Fruit fly (Drosophila melanogaster) whole organism, embryonic: ENCODE results near the gene CG15570.

ENCODE experiments used
- CG11247 ChIP-seq: fragments of 200-800 bp; sonication (Bioruptor generic); IDR thresholded peaks from 2 replicates; pipeline ENCODE4 v1.3.6; 2022; ENCODE audit warnings: missing biosample characterization, missing genetic modification characterization
- CG12299 ChIP-seq: fragments of 200-800 bp; sonication (Bioruptor generic); optimal IDR thresholded peaks from 2 replicates; lab custom pipeline; 2018; ENCODE audit warnings: missing biosample characterization, mild to moderate bottlenecking, missing genetic modification characterization
- CG13424 ChIP-seq: fragments of 200-800 bp; sonication (Bioruptor generic); optimal IDR thresholded peaks from 2 replicates; lab custom pipeline; 2019; ENCODE audit warnings: missing biosample characterization, mild to moderate bottlenecking, missing genetic modification characterization, moderate library complexity
- CG14667 ChIP-seq: fragments of 200-800 bp; sonication (Bioruptor generic); IDR thresholded peaks from 2 replicates; pipeline ENCODE4 v1.3.6; 2022; ENCODE audit warnings: missing biosample characterization, missing genetic modification characterization
- CG15073 ChIP-seq: fragments of 200-800 bp; sonication (Bioruptor generic); optimal IDR thresholded peaks from 2 replicates; lab custom pipeline; 2016; ENCODE audit warnings: missing biosample characterization, missing genetic modification characterization
- CG1529 ChIP-seq: fragments of 200-800 bp; sonication (Bioruptor generic); optimal IDR thresholded peaks from 3 replicates; lab custom pipeline; 2018; ENCODE audit warnings: missing biosample characterization, missing genetic modification characterization
- CG16863 ChIP-seq: fragments of 200-800 bp; sonication (Bioruptor generic); optimal IDR thresholded peaks from 3 replicates; lab custom pipeline; 2016; ENCODE audit warnings: missing biosample characterization, missing genetic modification characterization
- CG18011 ChIP-seq: fragments of 200-800 bp; sonication (Bioruptor generic); optimal IDR thresholded peaks from 2 replicates; lab custom pipeline; 2017; ENCODE audit warnings: missing biosample characterization, missing genetic modification characterization, mild to moderate bottlenecking, moderate library complexity, missing genotype
- CG2120 ChIP-seq: fragments of 200-800 bp; sonication (Bioruptor generic); optimal IDR thresholded peaks from 3 replicates; lab custom pipeline; 2016; ENCODE audit warnings: missing biosample characterization, missing genetic modification characterization
- CG30020 ChIP-seq: fragments of 200-800 bp; optimal IDR thresholded peaks from 2 replicates; lab custom pipeline; 2019; ENCODE audit warnings: missing biosample characterization, mild to moderate bottlenecking, missing genetic modification characterization, moderate library complexity
- CG3838 ChIP-seq: fragments of 200-800 bp; sonication (Bioruptor generic); optimal IDR thresholded peaks from 3 replicates; lab custom pipeline; 2016; ENCODE audit warnings: missing biosample characterization, missing genetic modification characterization
- CG3995 ChIP-seq: fragments of 200-800 bp; sonication (Bioruptor generic); optimal IDR thresholded peaks from 3 replicates; lab custom pipeline; 2016; ENCODE audit warnings: missing biosample characterization, missing genetic modification characterization
- CG6254 ChIP-seq: fragments of 200-800 bp; sonication (Bioruptor generic); optimal IDR thresholded peaks from 3 replicates; lab custom pipeline; 2017; ENCODE audit warnings: mild to moderate bottlenecking, missing biosample characterization, missing genetic modification reagents, missing genetic modification characterization
- CG7357 ChIP-seq: fragments of 200-800 bp; sonication (Bioruptor generic); IDR thresholded peaks from 3 replicates; pipeline ENCODE4 v1.3.6; 2022; ENCODE audit warnings: missing biosample characterization, missing genetic modification characterization
- CG7963 ChIP-seq: fragments of 200-800 bp; sonication (Bioruptor generic); IDR thresholded peaks from 3 replicates; pipeline ENCODE4 v1.3.6; 2022; ENCODE audit warnings: missing biosample characterization, missing genetic modification characterization; ENCODE audit not compliant: partially characterized antibody
- CG9817 ChIP-seq: fragments of 200-800 bp; sonication (Bioruptor generic); optimal IDR thresholded peaks from 2 replicates; lab custom pipeline; 2018; ENCODE audit warnings: missing biosample characterization, mild to moderate bottlenecking, missing genetic modification characterization, moderate library complexity
- CG9876 ChIP-seq: fragments of 200-800 bp; sonication (Bioruptor generic); optimal IDR thresholded peaks from 2 replicates; lab custom pipeline; 2016; ENCODE audit warnings: missing biosample characterization, missing genetic modification characterization
- Dfd ChIP-seq, 2 experiments: fragments of >200 bp; optimal IDR thresholded peaks; 2 replicates each; lab custom pipeline; 2017; ENCODE audit warnings: missing biosample characterization in 2 of 2, missing genetic modification characterization in 2 of 2
- Dp ChIP-seq: fragments of 200-800 bp; sonication (Bioruptor generic); optimal IDR thresholded peaks from 2 replicates; lab custom pipeline; 2018; ENCODE audit warnings: missing biosample characterization, mild to moderate bottlenecking, missing genetic modification characterization, moderate library complexity
- Eip74EF ChIP-seq, 2 experiments: fragments of 200-800 bp in 1 of 2; fragments of >200 bp in 1 of 2; sonication (Bioruptor generic) in 1 of 2; optimal IDR thresholded peaks; 2 replicates each; lab custom pipeline; 2017 to 2019; ENCODE audit warnings: missing biosample characterization in 2 of 2, missing genetic modification characterization in 2 of 2, mild to moderate bottlenecking in 1 of 2, moderate library complexity in 1 of 2
- Fer2 ChIP-seq: fragments of 200-800 bp; sonication (Bioruptor generic); optimal IDR thresholded peaks from 2 replicates; lab custom pipeline; 2018; ENCODE audit warnings: missing biosample characterization, mild to moderate bottlenecking, missing genetic modification characterization, moderate library complexity
- HLH4C ChIP-seq: fragments of 200-800 bp; sonication (Bioruptor generic); IDR thresholded peaks from 3 replicates; pipeline ENCODE4 v1.3.6; 2022; ENCODE audit warnings: missing biosample characterization, missing genetic modification characterization; ENCODE audit not compliant: partially characterized antibody
- Hr78 ChIP-seq, 2 experiments: fragments of 200-800 bp in 1 of 2; fragments of >200 bp in 1 of 2; sonication (Bioruptor generic) in 1 of 2; optimal IDR thresholded peaks; 2 replicates each; lab custom pipeline; 2017 to 2019; ENCODE audit warnings: missing biosample characterization in 2 of 2, missing genetic modification characterization in 2 of 2, mild to moderate bottlenecking in 1 of 2, moderate library complexity in 1 of 2
- Max ChIP-seq: fragments of 200-800 bp; sonication (Bioruptor generic); optimal IDR thresholded peaks from 2 replicates; lab custom pipeline; 2016; ENCODE audit warnings: missing biosample characterization, mild to moderate bottlenecking, missing genetic modification characterization
- Meics ChIP-seq: fragments of 200-800 bp; sonication (Bioruptor generic); optimal IDR thresholded peaks from 2 replicates; lab custom pipeline; 2017; ENCODE audit warnings: missing biosample characterization, mild to moderate bottlenecking, missing genetic modification characterization
- Optix ChIP-seq: fragments of 200-800 bp; sonication (Bioruptor generic); IDR thresholded peaks from 3 replicates; pipeline ENCODE4 v1.3.6; 2022; ENCODE audit warnings: missing biosample characterization, missing genetic modification characterization
- Ptx1 ChIP-seq: fragments of 200-800 bp; sonication (Bioruptor generic); IDR thresholded peaks from 2 replicates; pipeline ENCODE4 v1.3.6; 2022; ENCODE audit warnings: missing biosample characterization, missing genetic modification characterization
- Side ChIP-seq: fragments of 200-800 bp; sonication (Bioruptor generic); optimal IDR thresholded peaks from 2 replicates; lab custom pipeline; 2016; ENCODE audit warnings: missing biosample characterization, missing genetic modification characterization
- Stat92E ChIP-seq, 3 experiments: fragments of >200 bp in 2 of 3; fragments of 200-800 bp in 1 of 3; sonication (Bioruptor generic) in 1 of 3; optimal IDR thresholded peaks; 2 replicates each; lab custom pipeline; 2017 to 2019; ENCODE audit warnings: missing biosample characterization in 3 of 3, missing genetic modification characterization in 3 of 3, mild to moderate bottlenecking in 1 of 3, moderate library complexity in 1 of 3
- Taf1 ChIP-seq: fragments of 200-800 bp; sonication (Bioruptor generic); IDR thresholded peaks from 2 replicates; pipeline ENCODE4 v1.3.6; 2022; ENCODE audit warnings: missing biosample characterization, missing genetic modification characterization
- Xbp1 ChIP-seq: fragments of 200-800 bp; sonication (Bioruptor generic); optimal IDR thresholded peaks from 3 replicates; lab custom pipeline; 2016; ENCODE audit warnings: missing biosample characterization, mild to moderate bottlenecking, missing genetic modification characterization
- YL-1 ChIP-seq: fragments of 200-800 bp; sonication (Bioruptor generic); optimal IDR thresholded peaks from 3 replicates; lab custom pipeline; 2017; ENCODE audit warnings: missing biosample characterization, mild to moderate bottlenecking, missing genetic modification characterization
- cas ChIP-seq: fragments of 200-800 bp; sonication (Bioruptor generic); IDR thresholded peaks from 2 replicates; pipeline ENCODE4 v1.3.6; 2022; ENCODE audit warnings: missing biosample characterization, missing genetic modification characterization
- crc ChIP-seq: fragments of 200-800 bp; sonication (Bioruptor generic); optimal IDR thresholded peaks from 2 replicates; lab custom pipeline; 2016; ENCODE audit warnings: missing biosample characterization, missing genetic modification characterization
- dmrt99B ChIP-seq: fragments of 200-800 bp; sonication (Bioruptor generic); optimal IDR thresholded peaks from 2 replicates; lab custom pipeline; 2018; ENCODE audit warnings: missing biosample characterization, mild to moderate bottlenecking, missing genetic modification characterization, moderate library complexity
- eve ChIP-seq, 2 experiments: fragments of >200 bp; optimal IDR thresholded peaks; 2 replicates each; lab custom pipeline; 2017; ENCODE audit warnings: missing biosample characterization in 2 of 2, missing genetic modification characterization in 2 of 2
- eyg ChIP-seq: fragments of 200-800 bp; sonication (Bioruptor generic); optimal IDR thresholded peaks from 3 replicates; lab custom pipeline; 2016; ENCODE audit warnings: missing biosample characterization, missing genetic modification characterization
- fd64A ChIP-seq: fragments of 200-800 bp; sonication (Bioruptor generic); optimal IDR thresholded peaks from 3 replicates; lab custom pipeline; 2018; ENCODE audit warnings: missing biosample characterization, mild to moderate bottlenecking, missing genetic modification characterization
- gfzf ChIP-seq: fragments of 200-800 bp; sonication (Bioruptor generic); optimal IDR thresholded peaks from 2 replicates; lab custom pipeline; 2016; ENCODE audit warnings: missing biosample characterization, mild to moderate bottlenecking, missing genetic modification characterization, moderate library complexity
- gro ChIP-seq: fragments of 200-800 bp; sonication (Bioruptor generic); optimal IDR thresholded peaks from 2 replicates; lab custom pipeline; 2016; ENCODE audit warnings: missing biosample characterization, missing genetic modification characterization
- h ChIP-seq: fragments of >200 bp; optimal IDR thresholded peaks from 2 replicates; lab custom pipeline; 2017
- kni ChIP-seq: fragments of 200-800 bp; sonication (Bioruptor generic); optimal IDR thresholded peaks from 3 replicates; lab custom pipeline; 2017; ENCODE audit warnings: mild to moderate bottlenecking, missing biosample characterization, missing genetic modification reagents, missing genetic modification characterization
- nmo ChIP-seq: fragments of 200-800 bp; sonication (Bioruptor generic); optimal IDR thresholded peaks from 2 replicates; lab custom pipeline; 2018; ENCODE audit warnings: missing biosample characterization, mild to moderate bottlenecking, missing genetic modification characterization, moderate library complexity
- pzg ChIP-seq: fragments of 200-800 bp; sonication (Bioruptor generic); optimal IDR thresholded peaks from 3 replicates; lab custom pipeline; 2018; ENCODE audit warnings: missing biosample characterization, mild to moderate bottlenecking, missing genetic modification characterization, moderate library complexity
- ro ChIP-seq: fragments of 200-800 bp; sonication (Bioruptor generic); IDR thresholded peaks from 2 replicates; pipeline ENCODE4 v1.3.6; 2022; ENCODE audit warnings: missing biosample characterization, missing genetic modification characterization
- row ChIP-seq: fragments of 200-800 bp; sonication (Bioruptor generic); IDR thresholded peaks from 3 replicates; pipeline ENCODE4 v1.3.6; 2022; ENCODE audit warnings: missing biosample characterization, missing genetic modification characterization
- slou ChIP-seq: fragments of 200-800 bp; sonication (Bioruptor generic); optimal IDR thresholded peaks from 3 replicates; lab custom pipeline; 2016; ENCODE audit warnings: missing biosample characterization, missing genetic modification characterization
- stwl ChIP-seq: fragments of 200-800 bp; sonication (Bioruptor generic); optimal IDR thresholded peaks from 3 replicates; lab custom pipeline; 2018; ENCODE audit warnings: missing biosample characterization, mild to moderate bottlenecking, missing genetic modification characterization, moderate library complexity
- tna ChIP-seq: fragments of 200-800 bp; sonication (Bioruptor generic); IDR thresholded peaks from 2 replicates; pipeline ENCODE4 v1.3.6; 2022; ENCODE audit warnings: missing biosample characterization, missing genetic modification characterization; ENCODE audit not compliant: partially characterized antibody
- vvl ChIP-seq: fragments of 200-800 bp; sonication (Bioruptor generic); IDR thresholded peaks from 2 replicates; pipeline ENCODE4 v1.3.6; 2022; ENCODE audit warnings: missing biosample characterization, missing genetic modification characterization
- zen ChIP-seq: fragments of 200-800 bp; sonication (Bioruptor generic); optimal IDR thresholded peaks from 3 replicates; lab custom pipeline; 2018; ENCODE audit warnings: missing biosample characterization, mild to moderate bottlenecking, missing genetic modification characterization, moderate library complexity

CG15570 gene

dm6 chrX:4197463-4197862 is 20.5 kb upstream of the CG15570 start (continued):
- TF ChIP-seq pzg (GFP tag; lab: Kevin White, UChicago), result no peak
- TF ChIP-seq CG9817 (tag; lab: Kevin White, UChicago), result no peak
- no peak for TF ChIP-seq CG12299 (tag; lab: Kevin White, UChicago)
- no peak for TF ChIP-seq CG11247 (GFP tag; lab: Robert Waterston, UW)
- no peak for TF ChIP-seq Fer2 (tag; lab: Kevin White, UChicago)
- TF ChIP-seq Optix (GFP tag; lab: Robert Waterston, UW), result no peak
- no peak for TF ChIP-seq gro (GFP tag; lab: Kevin White, UChicago)
- no peak for TF ChIP-seq Dfd (GFP tag; optimal IDR thresholded peaks at IDR 0.05; lab: Kevin White, UChicago)
- TF ChIP-seq nmo, result no peak
- TF ChIP-seq Xbp1 (GFP tag; lab: Kevin White, UChicago), result peak; percentile 36
- no peak for TF ChIP-seq fd64A (GFP tag; lab: Kevin White, UChicago)
- no peak for TF ChIP-seq kni (GFP tag; lab: Kevin White, UChicago)
- no peak for TF ChIP-seq Stat92E (GFP tag; optimal IDR thresholded peaks at IDR 0.05; lab: Kevin White, UChicago)
- peak; percentile 48 for TF ChIP-seq CG14667
- TF ChIP-seq crc (GFP tag; lab: Kevin White, UChicago), result no peak
- TF ChIP-seq Max, result no peak
- no peak for TF ChIP-seq CG30020 (tag; lab: Kevin White, UChicago)
- TF ChIP-seq CG16863 (GFP tag; lab: Kevin White, UChicago), result no peak
- TF ChIP-seq CG3995, result no peak
- peak; percentile 55 for TF ChIP-seq Ptx1
- no peak for TF ChIP-seq zen (tag; lab: Kevin White, UChicago)
- TF ChIP-seq CG7963 (GFP tag; lab: Robert Waterston, UW), result no peak
- peak; percentile 47; the same call in 2 of the 3 replicates for TF ChIP-seq row (GFP tag; lab: Robert Waterston, UW)
- no peak for TF ChIP-seq stwl (tag; lab: Kevin White, UChicago)
- no peak for TF ChIP-seq Eip74EF (GFP tag; optimal IDR thresholded peaks at IDR 0.05; lab: Kevin White, UChicago)
- no peak for TF ChIP-seq eyg
- TF ChIP-seq slou (GFP tag; lab: Kevin White, UChicago), result no peak
- no peak for TF ChIP-seq YL-1 (GFP tag; lab: Kevin White, UChicago)
- TF ChIP-seq gfzf, result no peak
- peak; percentile 10 for TF ChIP-seq CG6254 (GFP tag; lab: Kevin White, UChicago)
- no peak for TF ChIP-seq eve (GFP tag; optimal IDR thresholded peaks at IDR 0.05; lab: Kevin White, UChicago)
- no peak for TF ChIP-seq CG2120 (GFP tag; lab: Kevin White, UChicago)
- no peak for TF ChIP-seq CG18011
- no peak for TF ChIP-seq Side (GFP tag; lab: Kevin White, UChicago)
- TF ChIP-seq HLH4C, result no peak
- TF ChIP-seq CG1529 (GFP tag; lab: Kevin White, UChicago), result no peak
- peak; percentile 12 for TF ChIP-seq dmrt99B (tag; lab: Kevin White, UChicago)
- no peak for TF ChIP-seq CG7357 (GFP tag; lab: Robert Waterston, UW)
- no peak for TF ChIP-seq CG15073 (GFP tag; lab: Kevin White, UChicago)
- no peak for TF ChIP-seq h (lab: Kevin White, UChicago)
- TF ChIP-seq vvl (GFP tag; lab: Robert Waterston, UW), result 0 out of 2 replicates have a peak, but pooled peaks have one; percentile 24
- no peak for TF ChIP-seq Hr78 (GFP tag; optimal IDR thresholded peaks at IDR 0.05; lab: Kevin White, UChicago)
- TF ChIP-seq CG13424 (tag; lab: Kevin White, UChicago), result no peak
- no peak for TF ChIP-seq Taf1 (GFP tag; lab: Robert Waterston, UW)
- no peak for TF ChIP-seq cas (GFP tag; lab: Robert Waterston, UW)
- no peak for TF ChIP-seq CG3838 (GFP tag; lab: Kevin White, UChicago)
- TF ChIP-seq ro (GFP tag; lab: Robert Waterston, UW), result no peak
- no peak for TF ChIP-seq Meics (GFP tag; lab: Kevin White, UChicago)
- no peak for TF ChIP-seq CG9876 (GFP tag; lab: Kevin White, UChicago)
- no peak for TF ChIP-seq Dp (GFP tag; lab: Kevin White, UChicago)
- no peak for TF ChIP-seq tna (GFP tag; lab: Robert Waterston, UW)
